Worm (Caenorhabditis elegans): ENCODE measurements around the gene C15H9.4.

DNA sequence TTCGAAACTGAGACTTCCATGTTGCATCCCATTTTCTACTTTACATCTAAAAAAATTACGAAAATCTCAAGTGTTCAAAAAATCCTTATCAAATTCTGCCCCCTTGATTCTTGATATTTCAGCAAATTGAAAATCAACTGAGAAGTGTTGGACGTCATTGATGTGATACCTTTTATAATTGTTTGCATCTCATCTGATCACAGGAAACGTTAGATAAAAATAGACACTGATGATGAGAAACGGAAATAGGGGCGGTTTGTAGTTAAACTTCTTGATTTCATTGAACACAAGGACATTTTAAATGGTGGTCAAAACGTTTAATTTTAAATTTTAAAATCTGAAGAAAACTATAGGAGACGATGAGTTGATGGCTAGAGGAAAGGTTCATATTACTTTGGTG, 31.3 kb downstream of the C15H9.4 start:
- TF ChIP-seq ceh-82 (tag; optimal IDR thresholded peaks at IDR 0.05) (no peak), ets-5 (GFP tag; IDR thresholded peaks at IDR 0.05) (no peak), nhr-90 (tag; optimal IDR thresholded peaks at IDR 0.05; ENCODE audit: poor library complexity) (no peak), lin-39 (tag; optimal IDR thresholded peaks at IDR 0.05) (no peak), nhr-11 (tag; optimal IDR thresholded peaks at IDR 0.05) (no peak), lsy-2 (tag; optimal IDR thresholded peaks at IDR 0.05) (no peak), unc-98 (GFP tag; IDR thresholded peaks at IDR 0.05) (no peak), unc-62 (GFP tag; optimal IDR thresholded peaks at IDR 0.05) (no peak), mep-1 (tag; optimal IDR thresholded peaks at IDR 0.05) (no peak), ama-1 (optimal IDR thresholded peaks at IDR 0.05) (no peak), nhr-28 (tag; optimal IDR thresholded peaks at IDR 0.05) (no peak)

Measured in whole organism, L1 larva.